Worm (Caenorhabditis elegans): ENCODE results near the gene F08F8.6.

- no peak for TF ChIP-seq ceh-36 (tag; optimal IDR thresholded peaks at IDR 0.05)
- TF ChIP-seq aly-1 (tag; optimal IDR thresholded peaks at IDR 0.05) = no peak
- no peak for TF ChIP-seq hmbx-1 (tag; optimal IDR thresholded peaks at IDR 0.05)
- no peak for TF ChIP-seq ama-1 (optimal IDR thresholded peaks at IDR 0.05)
- no peak for TF ChIP-seq F13C5.2 (tag; optimal IDR thresholded peaks at IDR 0.05)
- no peak for TF ChIP-seq B0310.2 (tag; optimal IDR thresholded peaks at IDR 0.05)
- TF ChIP-seq pes-1 (GFP tag; IDR thresholded peaks at IDR 0.05) = no peak
- TF ChIP-seq hnd-1 (tag; optimal IDR thresholded peaks at IDR 0.05) = no peak
- TF ChIP-seq hmg-4 (GFP tag; optimal IDR thresholded peaks at IDR 0.05) = no peak
- no peak for TF ChIP-seq ceh-13 (GFP tag; optimal IDR thresholded peaks at IDR 0.05)
- no peak for TF ChIP-seq tbx-37 (GFP tag; conservative IDR thresholded peaks at IDR 0.05)
- TF ChIP-seq ets-7 (tag; optimal IDR thresholded peaks at IDR 0.05) = no peak
- no peak for TF ChIP-seq flt-1 (GFP tag; IDR thresholded peaks at IDR 0.05)
Measured at ce11 chrIII:7378945-7379344, 35.5 kb downstream of the F08F8.6 start, which contains the start of gene T20B12.7.

All from whole organism, early embryonic.